Worm (Caenorhabditis elegans): ENCODE measurements around the gene nep-25.

ce11 chrII:5866920-5867319, 24.9 kb downstream of the nep-25 start:
- no peak for TF ChIP-seq fos-1 (tag; optimal IDR thresholded peaks at IDR 0.05)
- TF ChIP-seq ceh-82 (tag; optimal IDR thresholded peaks at IDR 0.05) = no peak
- no peak for TF ChIP-seq zag-1 (tag; optimal IDR thresholded peaks at IDR 0.05)
- TF ChIP-seq ztf-11 (tag; optimal IDR thresholded peaks at IDR 0.05) = no peak
- no peak for TF ChIP-seq nhr-76 (tag; optimal IDR thresholded peaks at IDR 0.05)
- TF ChIP-seq unc-62 (GFP tag; optimal IDR thresholded peaks at IDR 0.05 in 1 of 2) = no peak
- TF ChIP-seq unc-62 (tag; optimal IDR thresholded peaks at IDR 0.05) = no peak
- TF ChIP-seq jun-1 (tag; optimal IDR thresholded peaks at IDR 0.05) = no peak
- no peak for TF ChIP-seq fkh-10 (GFP tag; optimal IDR thresholded peaks at IDR 0.05)
- no peak for TF ChIP-seq set-16 (GFP tag; IDR thresholded peaks at IDR 0.05)
- TF ChIP-seq lim-7 (GFP tag; IDR thresholded peaks at IDR 0.05) = no peak
- no peak for TF ChIP-seq dve-1 (tag; optimal IDR thresholded peaks at IDR 0.05; ENCODE audit: insufficient read depth)
